Fruit fly (Drosophila melanogaster) whole organism, embryonic: ENCODE measurements around the gene ClpP.

ENCODE experiments used
- Ada2b ChIP-seq: fragments of 200-800 bp; sonication (Bioruptor generic); IDR thresholded peaks from 2 replicates; pipeline ENCODE4 v1.3.6; 2022; ENCODE audit warnings: missing biosample characterization, missing genetic modification characterization
- CG10366 ChIP-seq: fragments of 200-800 bp; sonication (Bioruptor generic); IDR thresholded peaks from 2 replicates; pipeline ENCODE4 v1.3.6; 2022; ENCODE audit warnings: missing biosample characterization, missing genetic modification characterization
- CG12155 ChIP-seq: fragments of 200-800 bp; sonication (Bioruptor generic); optimal IDR thresholded peaks from 3 replicates; lab custom pipeline; 2016; ENCODE audit warnings: missing biosample characterization, missing genetic modification characterization
- CG12744 ChIP-seq: fragments of 200-800 bp; sonication (Bioruptor generic); optimal IDR thresholded peaks from 2 replicates; lab custom pipeline; 2016; ENCODE audit warnings: missing biosample characterization, missing genetic modification characterization
- CG13296 ChIP-seq: fragments of 200-800 bp; sonication (Bioruptor generic); optimal IDR thresholded peaks from 3 replicates; lab custom pipeline; 2018; ENCODE audit warnings: missing biosample characterization, mild to moderate bottlenecking, missing genetic modification characterization
- CG14014 ChIP-seq: fragments of 200-800 bp; sonication (Bioruptor generic); IDR thresholded peaks from 2 replicates; pipeline ENCODE4 v1.3.6; 2022; ENCODE audit warnings: missing biosample characterization, missing genetic modification characterization
- CG14667 ChIP-seq: fragments of 200-800 bp; sonication (Bioruptor generic); IDR thresholded peaks from 2 replicates; pipeline ENCODE4 v1.3.6; 2022; ENCODE audit warnings: missing biosample characterization, missing genetic modification characterization
- CG15696 ChIP-seq: fragments of 200-800 bp; sonication (Bioruptor generic); optimal IDR thresholded peaks from 2 replicates; lab custom pipeline; 2019; ENCODE audit warnings: missing biosample characterization, mild to moderate bottlenecking, missing genetic modification characterization, moderate library complexity
- CG1647 ChIP-seq: fragments of 200-800 bp; sonication (Bioruptor generic); optimal IDR thresholded peaks from 3 replicates; lab custom pipeline; 2016; ENCODE audit warnings: missing biosample characterization, missing genetic modification characterization
- CG17385 ChIP-seq: fragments of 200-800 bp; sonication (Bioruptor generic); optimal IDR thresholded peaks from 3 replicates; lab custom pipeline; 2018; ENCODE audit warnings: missing biosample characterization, mild to moderate bottlenecking, missing genetic modification characterization
- CG30431 ChIP-seq: fragments of 200-800 bp; sonication (Bioruptor generic); optimal IDR thresholded peaks from 2 replicates; lab custom pipeline; 2017; ENCODE audit warnings: missing biosample characterization, missing genetic modification characterization
- CG31388 ChIP-seq: fragments of 200-800 bp; sonication (Bioruptor generic); optimal IDR thresholded peaks from 2 replicates; lab custom pipeline; 2016; ENCODE audit warnings: missing biosample characterization, missing genetic modification characterization
- CG34422 ChIP-seq: fragments of 200-800 bp; sonication (Bioruptor generic); IDR thresholded peaks from 3 replicates; pipeline ENCODE4 v1.3.6; 2022; ENCODE audit warnings: missing biosample characterization, missing genetic modification characterization
- CG4424 ChIP-seq: fragments of 200-800 bp; sonication (Bioruptor generic); optimal IDR thresholded peaks from 3 replicates; lab custom pipeline; 2016; ENCODE audit warnings: missing biosample characterization, missing genetic modification characterization
- CG6791 ChIP-seq: fragments of 200-800 bp; sonication (Bioruptor generic); IDR thresholded peaks from 3 replicates; pipeline ENCODE4 v1.3.6; 2022; ENCODE audit warnings: missing biosample characterization, missing genetic modification characterization; ENCODE audit not compliant: partially characterized antibody
- CG7745 ChIP-seq: fragments of 200-800 bp; sonication (Bioruptor generic); optimal IDR thresholded peaks from 2 replicates; lab custom pipeline; 2018; ENCODE audit warnings: missing biosample characterization, mild to moderate bottlenecking, missing genetic modification characterization, moderate library complexity
- Dbx ChIP-seq: fragments of 200-800 bp; sonication (Bioruptor generic); IDR thresholded peaks from 3 replicates; pipeline ENCODE4 v1.3.6; 2022; ENCODE audit warnings: missing biosample characterization, missing genetic modification characterization
- Eip74EF ChIP-seq, 2 experiments: fragments of 200-800 bp in 1 of 2; fragments of >200 bp in 1 of 2; sonication (Bioruptor generic) in 1 of 2; optimal IDR thresholded peaks; 2 replicates each; lab custom pipeline; 2017 to 2019; ENCODE audit warnings: missing biosample characterization in 2 of 2, missing genetic modification characterization in 2 of 2, mild to moderate bottlenecking in 1 of 2, moderate library complexity in 1 of 2
- Ets97D ChIP-seq: fragments of 200-800 bp; sonication (Bioruptor generic); optimal IDR thresholded peaks from 3 replicates; lab custom pipeline; 2016; ENCODE audit warnings: missing biosample characterization, missing genetic modification characterization
- Fer2 ChIP-seq: fragments of 200-800 bp; sonication (Bioruptor generic); optimal IDR thresholded peaks from 2 replicates; lab custom pipeline; 2018; ENCODE audit warnings: missing biosample characterization, mild to moderate bottlenecking, missing genetic modification characterization, moderate library complexity
- HLHmδ ChIP-seq: fragments of 200-800 bp; sonication (Bioruptor generic); optimal IDR thresholded peaks from 2 replicates; lab custom pipeline; 2018; ENCODE audit warnings: missing biosample characterization, mild to moderate bottlenecking, missing genetic modification characterization, moderate library complexity
- Kr ChIP-seq: fragments of 200-800 bp; sonication (Bioruptor generic); optimal IDR thresholded peaks from 2 replicates; lab custom pipeline; 2017; ENCODE audit warnings: missing biosample characterization, mild to moderate bottlenecking, missing genetic modification characterization
- Lim3 ChIP-seq: fragments of 200-800 bp; sonication (Bioruptor generic); IDR thresholded peaks from 2 replicates; pipeline ENCODE4 v1.3.6; 2022; ENCODE audit warnings: missing biosample characterization, missing genetic modification characterization
- Mrtf ChIP-seq: fragments of 200-800 bp; sonication (Bioruptor generic); IDR thresholded peaks from 3 replicates; pipeline ENCODE4 v1.3.6; 2022; ENCODE audit warnings: missing biosample characterization, missing genetic modification characterization
- NFAT ChIP-seq: fragments of 200-800 bp; sonication (Bioruptor generic); IDR thresholded peaks from 2 replicates; pipeline ENCODE4 v1.3.6; 2022; ENCODE audit warnings: missing biosample characterization, missing genetic modification characterization
- Opbp ChIP-seq: fragments of 200-800 bp; sonication (Bioruptor generic); IDR thresholded peaks from 3 replicates; pipeline ENCODE4 v1.3.6; 2022; ENCODE audit warnings: missing biosample characterization, missing genetic modification characterization; ENCODE audit not compliant: partially characterized antibody
- Poxn ChIP-seq: fragments of 200-800 bp; sonication (Bioruptor generic); IDR thresholded peaks from 2 replicates; pipeline ENCODE4 v1.3.6; 2022; ENCODE audit warnings: missing biosample characterization, missing genetic modification characterization
- Spps ChIP-seq: fragments of 200-800 bp; sonication (Bioruptor generic); optimal IDR thresholded peaks from 2 replicates; lab custom pipeline; 2018; ENCODE audit warnings: missing biosample characterization, mild to moderate bottlenecking, missing genetic modification characterization
- Xbp1 ChIP-seq: fragments of 200-800 bp; sonication (Bioruptor generic); optimal IDR thresholded peaks from 3 replicates; lab custom pipeline; 2016; ENCODE audit warnings: missing biosample characterization, mild to moderate bottlenecking, missing genetic modification characterization
- crp ChIP-seq, 2 experiments: fragments of 200-800 bp; sonication (Bioruptor generic); optimal IDR thresholded peaks; 2 replicates in 1 of 2; 3 replicates in 1 of 2; lab custom pipeline; 2017; ENCODE audit warnings: missing biosample characterization in 2 of 2, missing genetic modification characterization in 2 of 2, mild to moderate bottlenecking in 1 of 2, moderate library complexity in 1 of 2
- dm ChIP-seq: fragments of 200-800 bp; sonication (Bioruptor generic); optimal IDR thresholded peaks from 3 replicates; lab custom pipeline; 2016; ENCODE audit warnings: missing biosample characterization, missing genetic modification characterization
- gro ChIP-seq: fragments of 200-800 bp; sonication (Bioruptor generic); optimal IDR thresholded peaks from 2 replicates; lab custom pipeline; 2016; ENCODE audit warnings: missing biosample characterization, missing genetic modification characterization
- gsb ChIP-seq: fragments of 200-800 bp; sonication (Bioruptor generic); IDR thresholded peaks from 2 replicates; pipeline ENCODE4 v1.3.6; 2022; ENCODE audit warnings: missing biosample characterization, missing genetic modification characterization
- ham ChIP-seq: fragments of 200-800 bp; sonication (Bioruptor generic); IDR thresholded peaks from 2 replicates; pipeline ENCODE4 v1.3.6; 2022; ENCODE audit warnings: missing biosample characterization, missing genetic modification characterization
- hbn ChIP-seq: fragments of 200-800 bp; sonication (Bioruptor generic); IDR thresholded peaks from 2 replicates; pipeline ENCODE4 v1.3.6; 2022; ENCODE audit warnings: missing biosample characterization, missing genetic modification characterization; ENCODE audit not compliant: partially characterized antibody
- her ChIP-seq: fragments of 200-800 bp; sonication (Bioruptor generic); optimal IDR thresholded peaks from 2 replicates; lab custom pipeline; 2016; ENCODE audit warnings: missing biosample characterization, missing genetic modification characterization
- insv ChIP-seq, 2 experiments: fragments of 200-800 bp; sonication (Bioruptor generic); optimal IDR thresholded peaks; 3 replicates each; lab custom pipeline; 2016 to 2018; ENCODE audit warnings: missing biosample characterization in 2 of 2, missing genetic modification characterization in 2 of 2
- klu ChIP-seq: fragments of 200-800 bp; sonication (Bioruptor generic); IDR thresholded peaks from 2 replicates; pipeline ENCODE4 v1.3.6; 2022; ENCODE audit warnings: missing biosample characterization, missing genetic modification characterization
- maf-S ChIP-seq: fragments of 200-800 bp; sonication (Bioruptor generic); optimal IDR thresholded peaks from 2 replicates; lab custom pipeline; 2016; ENCODE audit warnings: missing biosample characterization, missing genetic modification characterization
- mirr ChIP-seq: fragments of 200-800 bp; sonication (Bioruptor generic); optimal IDR thresholded peaks from 3 replicates; lab custom pipeline; 2018; ENCODE audit warnings: missing biosample characterization, mild to moderate bottlenecking, missing genetic modification characterization
- odd ChIP-seq: fragments of 200-800 bp; sonication (Bioruptor generic); optimal IDR thresholded peaks from 2 replicates; lab custom pipeline; 2017; ENCODE audit warnings: missing biosample characterization, mild to moderate bottlenecking, missing genetic modification characterization
- sob ChIP-seq: fragments of 200-800 bp; sonication (Bioruptor generic); IDR thresholded peaks from 2 replicates; pipeline ENCODE4 v1.3.6; 2022; ENCODE audit warnings: missing biosample characterization, missing genetic modification characterization
- sr ChIP-seq: fragments of 200-800 bp; sonication (Bioruptor generic); IDR thresholded peaks from 3 replicates; pipeline ENCODE4 v1.3.6; 2022; ENCODE audit warnings: missing biosample characterization, missing genetic modification characterization
- sug ChIP-seq: fragments of 200-800 bp; optimal IDR thresholded peaks from 2 replicates; lab custom pipeline; 2019; ENCODE audit warnings: missing biosample characterization, mild to moderate bottlenecking, missing genetic modification characterization, moderate library complexity
- tio ChIP-seq: fragments of 200-800 bp; sonication (Bioruptor generic); optimal IDR thresholded peaks from 2 replicates; lab custom pipeline; 2017; ENCODE audit warnings: missing biosample characterization, missing genetic modification characterization, inconsistent platforms
- tll ChIP-seq, 2 experiments: fragments of 200-800 bp in 1 of 2; fragments of >200 bp in 1 of 2; sonication (Bioruptor generic) in 1 of 2; optimal IDR thresholded peaks; 2 replicates each; lab custom pipeline; 2017 to 2019; ENCODE audit warnings: missing biosample characterization in 2 of 2, missing genetic modification characterization in 2 of 2, mild to moderate bottlenecking in 1 of 2, moderate library complexity in 1 of 2
- unpg ChIP-seq: fragments of 200-800 bp; sonication (Bioruptor generic); optimal IDR thresholded peaks from 3 replicates; lab custom pipeline; 2018; ENCODE audit warnings: missing biosample characterization, mild to moderate bottlenecking, missing genetic modification characterization, moderate library complexity
- zen ChIP-seq: fragments of 200-800 bp; sonication (Bioruptor generic); optimal IDR thresholded peaks from 3 replicates; lab custom pipeline; 2018; ENCODE audit warnings: missing biosample characterization, mild to moderate bottlenecking, missing genetic modification characterization, moderate library complexity

ClpP gene

DNA sequence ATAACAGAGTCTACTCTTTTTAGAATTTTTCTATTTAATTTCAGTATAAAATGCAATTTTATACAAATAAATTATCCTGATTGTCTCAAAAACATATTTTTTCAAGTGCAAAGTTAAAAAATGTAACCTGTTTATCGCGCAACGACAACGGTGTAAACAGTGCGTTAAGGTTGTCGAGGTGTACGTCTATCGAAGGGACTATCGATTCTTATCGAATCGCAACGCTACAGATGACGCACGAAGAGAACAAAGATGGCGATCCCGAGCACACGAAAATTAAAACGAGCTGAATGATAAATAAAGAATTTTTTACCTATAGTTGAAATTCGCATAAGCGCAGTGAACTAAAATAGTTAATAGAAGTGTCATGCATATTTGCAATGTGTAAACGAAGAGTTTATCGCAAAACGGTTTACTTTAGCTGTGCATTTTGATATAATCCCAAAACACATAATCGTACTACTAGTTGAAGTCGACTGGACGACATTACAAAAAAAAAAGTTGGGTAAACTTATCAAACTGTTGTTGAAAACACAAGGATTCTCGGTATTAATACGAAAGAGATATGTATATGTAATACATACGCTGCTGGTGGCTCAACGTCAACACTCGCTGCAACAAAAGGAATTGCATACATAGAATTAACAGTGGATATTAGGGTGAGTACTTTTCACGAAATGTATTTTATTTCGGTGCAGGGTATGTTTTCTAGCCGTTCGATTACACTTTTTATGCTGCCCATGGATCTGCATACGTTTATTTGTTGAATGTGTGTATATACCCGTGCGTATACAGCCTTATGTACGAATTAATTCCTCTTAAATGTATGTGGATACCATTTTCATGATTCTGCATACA lies 31.5 kb downstream of the ClpP start, which contains the start of gene da (continued):
- TF ChIP-seq Eip74EF (GFP tag; optimal IDR thresholded peaks at IDR 0.05; lab: Kevin White, UChicago) (peak in 1 of 2 experiments; percentile 70), sob (GFP tag; lab: Robert Waterston, UW) (peak; percentile 62; the same call in 1 of the 2 replicates), CG31388 (GFP tag; lab: Kevin White, UChicago) (peak; percentile 7), gro (peak; percentile 61), Opbp (GFP tag; lab: Robert Waterston, UW) (peak; percentile 47; the same call in 1 of the 3 replicates), Spps (tag; lab: Kevin White, UChicago) (peak; percentile 23), CG10366 (GFP tag; lab: Robert Waterston, UW) (peak; percentile 63; the same call in 1 of the 2 replicates), sr (GFP tag; lab: Robert Waterston, UW) (no peak), Ets97D (peak; percentile 95), maf-S (peak; percentile 42), CG17385 (GFP tag; lab: Kevin White, UChicago) (peak; percentile 26), Xbp1 (peak; percentile 73), tll (GFP tag; optimal IDR thresholded peaks at IDR 0.05; lab: Kevin White, UChicago) (peak in 1 of 2 experiments; percentile 12), CG15696 (peak; percentile 28), CG7745 (no peak), CG12744 (GFP tag; lab: Kevin White, UChicago) (peak; percentile 3), zen (tag; lab: Kevin White, UChicago) (peak; percentile 57), insv (GFP tag; optimal IDR thresholded peaks at IDR 0.05; lab: Kevin White, UChicago) (no peak), hbn (GFP tag; lab: Robert Waterston, UW) (peak; percentile 41), Kr (GFP tag; lab: Kevin White, UChicago) (no peak), ham (GFP tag; lab: Robert Waterston, UW) (no peak), Ada2b (peak; percentile 61), Poxn (no peak), dm (peak; percentile 76), Lim3 (GFP tag; lab: Robert Waterston, UW) (no peak), mirr (GFP tag; lab: Kevin White, UChicago) (no peak), CG13296 (GFP tag; lab: Kevin White, UChicago) (peak; percentile 16), CG1647 (GFP tag; lab: Kevin White, UChicago) (peak; percentile 24), CG14014 (GFP tag; lab: Robert Waterston, UW) (peak; percentile 64; the same call in 1 of the 2 replicates), tio (GFP tag; lab: Kevin White, UChicago) (no peak), crp (GFP tag; optimal IDR thresholded peaks at IDR 0.05; lab: Kevin White, UChicago) (peak in 1 of 2 experiments; percentile 55), CG12155 (GFP tag; lab: Kevin White, UChicago) (peak; percentile 50), her (peak; percentile 46), CG30431 (GFP tag; lab: Kevin White, UChicago) (no peak), klu (GFP tag; lab: Robert Waterston, UW) (no peak), CG6791 (GFP tag; lab: Robert Waterston, UW) (peak; percentile 60; the same call in 1 of the 3 replicates), Fer2 (tag; lab: Kevin White, UChicago) (peak; percentile 1), HLHmδ (GFP tag; lab: Kevin White, UChicago) (no peak), CG4424 (GFP tag; lab: Kevin White, UChicago) (peak; percentile 55), Mrtf (GFP tag; lab: Robert Waterston, UW) (no peak; the same call in 2 of the 3 replicates), CG34422 (peak; percentile 57; the same call in 2 of the 3 replicates), gsb (GFP tag; lab: Robert Waterston, UW) (no peak), Dbx (GFP tag; lab: Robert Waterston, UW) (0 out of 3 replicates have a peak, but pooled peaks have one; percentile 15), CG14667 (GFP tag; lab: Robert Waterston, UW) (no peak), NFAT (GFP tag; lab: Robert Waterston, UW) (peak; percentile 58; the same call in 1 of the 2 replicates), sug (tag; lab: Kevin White, UChicago) (peak; percentile 75), unpg (GFP tag; lab: Kevin White, UChicago) (peak; percentile 52), odd (GFP tag; lab: Kevin White, UChicago) (peak; percentile 23)
